Fruit fly (Drosophila melanogaster): Measurements from ENCODE around the gene Arc42.

dm6 chr3R:19904865-19905373 lies 27.4 kb downstream of the Arc42 start, which contains the start of the genes Surf6 and RhoGAP92B:
- TF ChIP-seq Eip75B (GFP tag; optimal IDR thresholded peaks at IDR 0.05) (peak; percentile 73), Gug (GFP tag; IDR thresholded peaks at IDR 0.05) (0 out of 2 replicates have a peak, but pooled peaks have one; percentile 22), Hr38 (GFP tag; optimal IDR thresholded peaks at IDR 0.05) (no peak), dac (GFP tag; optimal IDR thresholded peaks at IDR 0.05) (no peak), CG6163 (GFP tag; IDR thresholded peaks at IDR 0.05) (peak; percentile 50; the same call in 2 of the 3 replicates), CG32006 (GFP tag; optimal IDR thresholded peaks at IDR 0.05) (no peak), Hr39 (GFP tag; optimal IDR thresholded peaks at IDR 0.05) (peak; percentile 71), CG10631 (GFP tag; optimal IDR thresholded peaks at IDR 0.05) (no peak)
